Fruit fly (Drosophila melanogaster) whole organism, embryonic: ENCODE measurements around the gene Alh.
A peak's percentile ranks its signal among the peaks of the same experiment; 100 is the strongest.

Experiments
- Ada2b ChIP-seq: fragments of 200-800 bp; sonication (Bioruptor generic); IDR thresholded peaks from 2 replicates; pipeline ENCODE4 v1.3.6; 2022; ENCODE audit warnings: missing biosample characterization, missing genetic modification characterization
- Asciz ChIP-seq: fragments of 200-800 bp; sonication (Bioruptor generic); optimal IDR thresholded peaks from 2 replicates; lab custom pipeline; 2017; ENCODE audit warnings: missing biosample characterization, mild to moderate bottlenecking, missing genetic modification characterization, missing genetic modification reagents
- BEAF-32 ChIP-seq: fragments of 200-800 bp; sonication (Bioruptor generic); optimal IDR thresholded peaks from 3 replicates; lab custom pipeline; 2017; ENCODE audit warnings: missing biosample characterization, missing genetic modification characterization, mild to moderate bottlenecking, moderate library complexity, missing genetic modification reagents
- Bgb ChIP-seq: fragments of 200-800 bp; sonication (Bioruptor generic); IDR thresholded peaks from 2 replicates; pipeline ENCODE4 v1.3.6; 2022; ENCODE audit warnings: missing biosample characterization, missing genetic modification characterization; ENCODE audit not compliant: partially characterized antibody
- CG12071 ChIP-seq: fragments of 200-800 bp; sonication (Bioruptor generic); optimal IDR thresholded peaks from 3 replicates; lab custom pipeline; 2018; ENCODE audit warnings: missing biosample characterization, mild to moderate bottlenecking, missing genetic modification characterization
- CG12659 ChIP-seq: fragments of 200-800 bp; sonication (Bioruptor generic); optimal IDR thresholded peaks from 3 replicates; lab custom pipeline; 2017; ENCODE audit warnings: mild to moderate bottlenecking, missing biosample characterization, missing genetic modification reagents, missing genetic modification characterization
- CG13123 ChIP-seq: fragments of 200-800 bp; sonication (Bioruptor generic); optimal IDR thresholded peaks from 2 replicates; lab custom pipeline; 2016; ENCODE audit warnings: missing biosample characterization, missing genetic modification characterization
- CG13424 ChIP-seq: fragments of 200-800 bp; sonication (Bioruptor generic); optimal IDR thresholded peaks from 2 replicates; lab custom pipeline; 2019; ENCODE audit warnings: missing biosample characterization, mild to moderate bottlenecking, missing genetic modification characterization, moderate library complexity
- CG14667 ChIP-seq: fragments of 200-800 bp; sonication (Bioruptor generic); IDR thresholded peaks from 2 replicates; pipeline ENCODE4 v1.3.6; 2022; ENCODE audit warnings: missing biosample characterization, missing genetic modification characterization
- CG15601 ChIP-seq: fragments of 200-800 bp; sonication (Bioruptor generic); optimal IDR thresholded peaks from 3 replicates; lab custom pipeline; 2019; ENCODE audit warnings: missing biosample characterization, mild to moderate bottlenecking, missing genetic modification characterization, moderate library complexity
- CG17359 ChIP-seq: fragments of 200-800 bp; sonication (Bioruptor generic); optimal IDR thresholded peaks from 3 replicates; lab custom pipeline; 2018; ENCODE audit warnings: missing biosample characterization, mild to moderate bottlenecking, missing genetic modification characterization, moderate library complexity
- CG17829 ChIP-seq: fragments of 200-800 bp; optimal IDR thresholded peaks from 2 replicates; lab custom pipeline; 2019; ENCODE audit warnings: missing biosample characterization, mild to moderate bottlenecking, missing genetic modification characterization, moderate library complexity
- CG3281 ChIP-seq: fragments of 200-800 bp; sonication (Bioruptor generic); optimal IDR thresholded peaks from 3 replicates; lab custom pipeline; 2017; ENCODE audit warnings: missing biosample characterization, mild to moderate bottlenecking, missing genetic modification characterization
- CG6272 ChIP-seq: fragments of 200-800 bp; sonication (Bioruptor generic); IDR thresholded peaks from 2 replicates; pipeline ENCODE4 v1.3.6; 2022; ENCODE audit warnings: missing biosample characterization, missing genetic modification characterization
- CG7839 ChIP-seq: fragments of 200-800 bp; sonication (Bioruptor generic); optimal IDR thresholded peaks from 3 replicates; lab custom pipeline; 2018; ENCODE audit warnings: missing biosample characterization, mild to moderate bottlenecking, missing genetic modification characterization, moderate library complexity
- CG8924 ChIP-seq: fragments of 200-800 bp; optimal IDR thresholded peaks from 3 replicates; lab custom pipeline; 2019; ENCODE audit warnings: missing biosample characterization, mild to moderate bottlenecking, missing genetic modification characterization, moderate library complexity
- Camta ChIP-seq: fragments of 200-800 bp; sonication (Bioruptor generic); optimal IDR thresholded peaks from 2 replicates; lab custom pipeline; 2016; ENCODE audit warnings: missing biosample characterization, missing genetic modification characterization
- Dll ChIP-seq: fragments of 200-800 bp; sonication (Bioruptor generic); IDR thresholded peaks from 4 replicates; pipeline ENCODE4 v1.3.6; 2022; ENCODE audit warnings: missing biosample characterization, missing genetic modification characterization; ENCODE audit not compliant: partially characterized antibody
- Hmr ChIP-seq: fragments of 200-800 bp; sonication (Bioruptor generic); optimal IDR thresholded peaks from 3 replicates; lab custom pipeline; 2017; ENCODE audit warnings: mild to moderate bottlenecking, missing biosample characterization, missing genetic modification reagents, missing genetic modification characterization
- Hr39 ChIP-seq: fragments of >200 bp; optimal IDR thresholded peaks from 2 replicates; lab custom pipeline; 2017
- Mrtf ChIP-seq: fragments of 200-800 bp; sonication (Bioruptor generic); IDR thresholded peaks from 3 replicates; pipeline ENCODE4 v1.3.6; 2022; ENCODE audit warnings: missing biosample characterization, missing genetic modification characterization
- Neu2 ChIP-seq: fragments of 200-800 bp; sonication (Bioruptor generic); optimal IDR thresholded peaks from 3 replicates; lab custom pipeline; 2016; ENCODE audit warnings: missing biosample characterization, missing genetic modification characterization, borderline replicate concordance
- Oaz ChIP-seq: fragments of 200-800 bp; sonication (Bioruptor generic); IDR thresholded peaks from 2 replicates; pipeline ENCODE4 v1.3.6; 2022; ENCODE audit warnings: missing biosample characterization, missing genetic modification characterization
- Six4 ChIP-seq: fragments of 200-800 bp; sonication (Bioruptor generic); optimal IDR thresholded peaks from 2 replicates; lab custom pipeline; 2016; ENCODE audit warnings: missing biosample characterization, missing genetic modification characterization
- Sry-β ChIP-seq: fragments of 200-800 bp; sonication (Bioruptor generic); optimal IDR thresholded peaks from 2 replicates; lab custom pipeline; 2018; ENCODE audit warnings: missing biosample characterization, mild to moderate bottlenecking, missing genetic modification characterization, moderate library complexity
- Trl ChIP-seq, 3 experiments: fragments of >200 bp in 2 of 3; fragments of 200-800 bp in 1 of 3; sonication (Bioruptor generic) in 1 of 3; optimal IDR thresholded peaks; 2 replicates in 1 of 3; 3 replicates in 2 of 3; lab custom pipeline; 2016 to 2017; ENCODE audit warnings: missing biosample characterization in 1 of 3, missing genetic modification characterization in 1 of 3
- cad ChIP-seq: fragments of >200 bp; optimal IDR thresholded peaks from 2 replicates; lab custom pipeline; 2017; ENCODE audit warnings: missing biosample characterization, missing genetic modification characterization
- chinmo ChIP-seq: fragments of 200-800 bp; sonication (Bioruptor generic); IDR thresholded peaks from 4 replicates; pipeline ENCODE4 v1.3.6; 2022; ENCODE audit warnings: missing biosample characterization, missing genetic modification characterization; ENCODE audit not compliant: partially characterized antibody
- chn ChIP-seq: fragments of 200-800 bp; sonication (Bioruptor generic); optimal IDR thresholded peaks from 2 replicates; lab custom pipeline; 2016; ENCODE audit warnings: missing biosample characterization, missing genetic modification characterization
- danr ChIP-seq: fragments of 200-800 bp; sonication (Bioruptor generic); IDR thresholded peaks from 2 replicates; pipeline ENCODE4 v1.3.6; 2022; ENCODE audit warnings: missing biosample characterization, missing genetic modification characterization
- en ChIP-seq: fragments of 200-800 bp; sonication (Bioruptor generic); optimal IDR thresholded peaks from 2 replicates; lab custom pipeline; 2016; ENCODE audit warnings: missing biosample characterization, missing genetic modification characterization
- esg ChIP-seq: fragments of 200-800 bp; sonication (Bioruptor generic); conservative IDR thresholded peaks from 2 replicates; pipeline ENCODE4 v1.3.6; 2022; ENCODE audit warnings: missing biosample characterization, missing genetic modification characterization
- fd102C ChIP-seq: fragments of 200-800 bp; sonication (Bioruptor generic); optimal IDR thresholded peaks from 2 replicates; lab custom pipeline; 2018; ENCODE audit warnings: missing biosample characterization, mild to moderate bottlenecking, missing genetic modification characterization, moderate library complexity
- ftz-f1 ChIP-seq: fragments of 200-800 bp; sonication (Bioruptor generic); optimal IDR thresholded peaks from 2 replicates; lab custom pipeline; 2016; ENCODE audit warnings: missing biosample characterization, missing genetic modification characterization
- gcm ChIP-seq: fragments of 200-800 bp; sonication (Bioruptor generic); optimal IDR thresholded peaks from 2 replicates; lab custom pipeline; 2019; ENCODE audit warnings: missing biosample characterization, mild to moderate bottlenecking, missing genetic modification characterization, moderate library complexity
- gem ChIP-seq: fragments of 200-800 bp; sonication (Bioruptor generic); optimal IDR thresholded peaks from 2 replicates; lab custom pipeline; 2019; ENCODE audit warnings: missing biosample characterization, mild to moderate bottlenecking, missing genetic modification characterization, moderate library complexity
- her ChIP-seq: fragments of 200-800 bp; sonication (Bioruptor generic); optimal IDR thresholded peaks from 2 replicates; lab custom pipeline; 2016; ENCODE audit warnings: missing biosample characterization, missing genetic modification characterization
- kni ChIP-seq: fragments of 200-800 bp; sonication (Bioruptor generic); optimal IDR thresholded peaks from 3 replicates; lab custom pipeline; 2017; ENCODE audit warnings: mild to moderate bottlenecking, missing biosample characterization, missing genetic modification reagents, missing genetic modification characterization
- nmo ChIP-seq: fragments of 200-800 bp; sonication (Bioruptor generic); optimal IDR thresholded peaks from 2 replicates; lab custom pipeline; 2018; ENCODE audit warnings: missing biosample characterization, mild to moderate bottlenecking, missing genetic modification characterization, moderate library complexity
- nom ChIP-seq: fragments of 200-800 bp; sonication (Bioruptor generic); optimal IDR thresholded peaks from 2 replicates; lab custom pipeline; 2017; ENCODE audit warnings: missing biosample characterization, missing genetic modification characterization, mild to moderate bottlenecking, moderate library complexity, missing genetic modification reagents
- p53 ChIP-seq: fragments of 200-800 bp; sonication (Bioruptor generic); optimal IDR thresholded peaks from 2 replicates; lab custom pipeline; 2016; ENCODE audit warnings: missing biosample characterization, missing genetic modification characterization
- pan ChIP-seq, 4 experiments: fragments of >200 bp in 3 of 4; fragments of 200-800 bp in 1 of 4; sonication (Bioruptor generic) in 1 of 4; optimal IDR thresholded peaks in 3 of 4; IDR thresholded peaks in 1 of 4; 2 replicates each; pipeline versions ENCODE4 v1.3.6 to Lab custom; 2017 to 2022; ENCODE audit warnings: missing biosample characterization in 2 of 4, missing genetic modification characterization in 2 of 4, mixed read lengths in 1 of 4
- pb ChIP-seq: fragments of 200-800 bp; sonication (Bioruptor generic); optimal IDR thresholded peaks from 3 replicates; lab custom pipeline; 2016; ENCODE audit warnings: missing biosample characterization, missing genetic modification characterization
- pnt ChIP-seq: fragments of 200-800 bp; sonication (Bioruptor generic); optimal IDR thresholded peaks from 3 replicates; lab custom pipeline; 2016; ENCODE audit warnings: missing biosample characterization, missing genetic modification characterization
- ranshi ChIP-seq: fragments of 200-800 bp; sonication (Bioruptor generic); IDR thresholded peaks from 2 replicates; pipeline ENCODE4 v1.3.6; 2022; ENCODE audit warnings: missing biosample characterization, missing genetic modification characterization
- sna ChIP-seq: fragments of 200-800 bp; sonication (Bioruptor generic); IDR thresholded peaks from 2 replicates; pipeline ENCODE4 v1.3.6; 2022; ENCODE audit warnings: missing biosample characterization, missing genetic modification characterization; ENCODE audit not compliant: partially characterized antibody
- tin ChIP-seq: fragments of 200-800 bp; sonication (Bioruptor generic); optimal IDR thresholded peaks from 3 replicates; lab custom pipeline; 2016; ENCODE audit warnings: missing biosample characterization, missing genetic modification characterization
- tx ChIP-seq: fragments of 200-800 bp; sonication (Bioruptor generic); optimal IDR thresholded peaks from 2 replicates; lab custom pipeline; 2016; ENCODE audit warnings: missing biosample characterization, missing genetic modification characterization
- unpg ChIP-seq: fragments of 200-800 bp; sonication (Bioruptor generic); optimal IDR thresholded peaks from 3 replicates; lab custom pipeline; 2018; ENCODE audit warnings: missing biosample characterization, mild to moderate bottlenecking, missing genetic modification characterization, moderate library complexity

Gene Alh

DNA sequence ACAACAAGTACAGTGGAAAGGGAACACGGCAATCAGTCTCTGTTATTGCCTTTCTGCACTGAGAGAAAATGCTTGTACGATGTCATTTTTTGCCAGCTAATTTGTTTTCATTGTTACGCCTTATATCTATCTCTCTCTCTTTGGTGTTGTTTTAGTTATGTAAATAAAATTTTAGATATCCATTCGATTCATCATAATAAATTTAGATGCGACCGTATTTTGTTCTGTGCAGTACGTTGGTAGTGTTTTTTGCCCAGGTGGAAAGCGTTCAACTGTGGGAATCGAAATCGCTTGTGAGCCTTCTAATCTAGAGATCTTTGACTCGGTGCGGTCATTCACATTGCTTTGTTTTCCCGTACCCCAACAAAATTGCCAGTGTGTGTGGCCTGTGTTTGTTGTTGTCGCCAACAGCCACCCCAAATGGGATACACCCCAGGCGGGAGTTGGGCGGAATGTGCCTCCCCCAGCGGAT lies 48.2 kb downstream of the Alh start (continued):
- no peak for TF ChIP-seq Dll (GFP tag; lab: Robert Waterston, UW)
- peak; percentile 91 for TF ChIP-seq gem
- TF ChIP-seq CG3281 (GFP tag; lab: Kevin White, UChicago), result peak; percentile 89
- peak; percentile 91 for TF ChIP-seq unpg (GFP tag; lab: Kevin White, UChicago)
- TF ChIP-seq tin, result peak; percentile 91
- TF ChIP-seq CG12071, result peak; percentile 85
- no peak for TF ChIP-seq Hr39 (lab: Kevin White, UChicago)
- TF ChIP-seq pan (optimal IDR thresholded peaks at IDR 0.05; lab: Kevin White, UChicago), result no peak
- TF ChIP-seq pan (GFP tag; optimal IDR thresholded peaks at IDR 0.05 in 1 of 2, IDR thresholded peaks at IDR 0.05 in 1 of 2), result no peak
- no peak for TF ChIP-seq Oaz (GFP tag; lab: Robert Waterston, UW)
- TF ChIP-seq CG17359 (tag; lab: Kevin White, UChicago), result peak; percentile 94
- peak; percentile 85 for TF ChIP-seq en (GFP tag; lab: Kevin White, UChicago)
- peak in 1 of 2 experiments; percentile 4 for TF ChIP-seq Trl (optimal IDR thresholded peaks at IDR 0.05; lab: Kevin White, UChicago)
- TF ChIP-seq Trl (GFP tag; optimal IDR thresholded peaks at IDR 0.05; lab: Kevin White, UChicago), result peak; percentile 88
- no peak for TF ChIP-seq ranshi (GFP tag; lab: Robert Waterston, UW)
- TF ChIP-seq p53 (GFP tag; lab: Kevin White, UChicago), result peak; percentile 47
- peak; percentile 91 for TF ChIP-seq nmo (GFP tag; lab: Kevin White, UChicago)
- TF ChIP-seq Six4 (GFP tag; lab: Kevin White, UChicago), result peak; percentile 89
- peak; percentile 81 for TF ChIP-seq gcm (GFP tag; lab: Kevin White, UChicago)
- no peak for TF ChIP-seq ftz-f1
- TF ChIP-seq CG6272 (GFP tag; lab: Robert Waterston, UW), result peak; percentile 73
- peak; percentile 76 for TF ChIP-seq CG15601 (tag; lab: Kevin White, UChicago)
- TF ChIP-seq nom (GFP tag; lab: Kevin White, UChicago), result peak; percentile 83
- TF ChIP-seq Neu2 (GFP tag; lab: Kevin White, UChicago), result peak; percentile 79
- TF ChIP-seq CG8924, result peak; percentile 91
- TF ChIP-seq Sry-β, result peak; percentile 19
- no peak for TF ChIP-seq Ada2b (GFP tag; lab: Robert Waterston, UW)
- TF ChIP-seq CG13123, result peak; percentile 75
- no peak for TF ChIP-seq chinmo (GFP tag; lab: Robert Waterston, UW)
- no peak for TF ChIP-seq BEAF-32 (GFP tag; lab: Kevin White, UChicago)
- TF ChIP-seq CG13424, result peak; percentile 88
- TF ChIP-seq her, result peak; percentile 85
- TF ChIP-seq sna (GFP tag; lab: Robert Waterston, UW), result no peak
- peak; percentile 85 for TF ChIP-seq pb (GFP tag; lab: Kevin White, UChicago)
- no peak for TF ChIP-seq esg (GFP tag; lab: Robert Waterston, UW)
- TF ChIP-seq kni (GFP tag; lab: Kevin White, UChicago), result no peak
- TF ChIP-seq CG7839 (tag; lab: Kevin White, UChicago), result peak; percentile 93
- no peak for TF ChIP-seq danr (GFP tag; lab: Robert Waterston, UW)
- peak; percentile 89 for TF ChIP-seq tx
- TF ChIP-seq Mrtf (GFP tag; lab: Robert Waterston, UW), result no peak
- TF ChIP-seq chn (GFP tag; lab: Kevin White, UChicago), result peak; percentile 88
- no peak for TF ChIP-seq cad (GFP tag; lab: Kevin White, UChicago)
- TF ChIP-seq CG14667 (GFP tag; lab: Robert Waterston, UW), result no peak
- peak; percentile 92 for TF ChIP-seq CG17829 (tag; lab: Kevin White, UChicago)
- peak; percentile 73 for TF ChIP-seq pnt
- TF ChIP-seq fd102C (GFP tag; lab: Kevin White, UChicago), result peak; percentile 38
- TF ChIP-seq Asciz, result peak; percentile 88
- peak; percentile 92 for TF ChIP-seq Hmr (GFP tag; lab: Kevin White, UChicago)
- TF ChIP-seq CG12659 (GFP tag; lab: Kevin White, UChicago), result peak; percentile 84
- no peak for TF ChIP-seq Bgb (GFP tag; lab: Robert Waterston, UW)
- peak; percentile 92 for TF ChIP-seq Camta
